Fruit fly (Drosophila melanogaster) S2 (cell line): Measurements from ENCODE around the gene CG2865.

Source experiments
- CG8478 ChIP-seq: fragments of >200 bp; optimal IDR thresholded peaks from 2 replicates; lab custom pipeline; 2018
- CTCF ChIP-seq, 2 experiments: fragments of >200 bp; optimal IDR thresholded peaks; 2 replicates each; lab custom pipeline; 2018

dm6 chrX:2289134-2289533 is 4.1 kb downstream of the CG2865 start:
- TF ChIP-seq CTCF (optimal IDR thresholded peaks at IDR 0.05; lab: Kevin White, UChicago): no peak
- TF ChIP-seq CG8478 (lab: Kevin White, UChicago): no peak
